Worm (Caenorhabditis elegans) whole organism, L4 larva: ENCODE results near the gene fbxb-3.

Experiments used
- ZK337.2 ChIP-seq: fragments of 200-800 bp; sonication (Bioruptor generic); IDR thresholded peaks from 2 replicates; pipeline ENCODE4 v1.3.6; 2022; ENCODE audit warnings: missing genetic modification reagents, missing genetic modification characterization, missing compliant biosample characterization
- ceh-20 ChIP-seq: fragments of 200-800 bp; sonication (Bioruptor generic); IDR thresholded peaks from 2 replicates; pipeline ENCODE4 v1.3.6; 2022; ENCODE audit warnings: missing genetic modification reagents, missing genetic modification characterization, missing compliant biosample characterization
- ceh-28 ChIP-seq: fragments of 150-350 bp; optimal IDR thresholded peaks from 2 replicates; lab custom pipeline; 2014; ENCODE audit warnings: missing biosample characterization, missing genetic modification reagents, missing genetic modification characterization
- daf-16 ChIP-seq, 3 experiments: sonication (generic microtip); optimal IDR thresholded peaks; 2 replicates each; lab custom pipeline; 2016 to 2017; ENCODE audit warnings: missing genetic modification characterization in 3 of 3, missing genetic modification reagents in 3 of 3, mild to moderate bottlenecking in 2 of 3, missing compliant biosample characterization in 2 of 3, missing biosample characterization in 1 of 3, moderate library complexity in 1 of 3
- duxl-1 ChIP-seq: sonication (generic microtip); optimal IDR thresholded peaks from 2 replicates; lab custom pipeline; 2016; ENCODE audit warnings: mild to moderate bottlenecking, missing genetic modification characterization, moderate library complexity, missing compliant biosample characterization; ENCODE audit not compliant: poor library complexity
- lin-15B ChIP-seq: fragments of 150-350 bp; sonication (generic microtip); optimal IDR thresholded peaks from 3 replicates; lab custom pipeline; 2014; ENCODE audit warnings: missing biosample characterization, missing genetic modification characterization
- lin-39 ChIP-seq: fragments of 150-350 bp; optimal IDR thresholded peaks from 2 replicates; lab custom pipeline; 2014; ENCODE audit warnings: missing biosample characterization, missing genetic modification reagents, missing genetic modification characterization
- lsy-2 ChIP-seq, 2 experiments: fragments of 150-350 bp in 1 of 2; sonication (generic microtip) in 1 of 2; optimal IDR thresholded peaks; 2 replicates each; lab custom pipeline; 2014 to 2017; ENCODE audit warnings: missing biosample characterization in 2 of 2, missing genetic modification characterization in 2 of 2
- nhr-237 ChIP-seq: sonication (generic microtip); optimal IDR thresholded peaks from 2 replicates; lab custom pipeline; 2017; ENCODE audit warnings: missing biosample characterization, missing genetic modification characterization

ce11 chrIV:11793170-11793569, 45.6 kb upstream of the fbxb-3 start:
- no peak for TF ChIP-seq duxl-1
- no peak for TF ChIP-seq nhr-237 (tag; lab: Kevin White, UChicago)
- TF ChIP-seq ceh-20 (GFP tag; lab: Robert Waterston, UW): peak; percentile 67
- no peak for TF ChIP-seq ZK337.2 (GFP tag; lab: Robert Waterston, UW)
- TF ChIP-seq lin-39: no peak
- peak in 1 of 2 experiments; percentile 42 for TF ChIP-seq lsy-2 (tag; optimal IDR thresholded peaks at IDR 0.05; lab: Kevin White, UChicago)
- TF ChIP-seq daf-16 (GFP tag; optimal IDR thresholded peaks at IDR 0.05; lab: Kevin White, UChicago): no peak
- no peak for TF ChIP-seq daf-16 (tag; optimal IDR thresholded peaks at IDR 0.05; lab: Kevin White, UChicago)
- TF ChIP-seq ceh-28: no peak
- no peak for TF ChIP-seq lin-15B (tag; lab: Kevin White, UChicago)
